Fruit fly (Drosophila melanogaster) whole organism, embryonic: ENCODE data around the gene CG12118.

Experiments used
- CG9817 ChIP-seq: fragments of 200-800 bp; sonication (Bioruptor generic); optimal IDR thresholded peaks from 2 replicates; lab custom pipeline; 2018; ENCODE audit warnings: missing biosample characterization, mild to moderate bottlenecking, missing genetic modification characterization, moderate library complexity
- HmgZ ChIP-seq: fragments of 200-800 bp; sonication (Bioruptor generic); optimal IDR thresholded peaks from 2 replicates; lab custom pipeline; 2018; ENCODE audit warnings: missing biosample characterization, mild to moderate bottlenecking, missing genetic modification characterization

dm6 chrX:9210787-9211186 is 14.6 kb upstream of the CG12118 start, which contains the start of gene SmydA-9:
- TF ChIP-seq CG9817 (tag; lab: Kevin White, UChicago) (no peak), HmgZ (tag; lab: Kevin White, UChicago) (no peak)
